Worm (Caenorhabditis elegans) whole organism, late embryonic: ENCODE measurements around the gene F54D10.8.

Experiments used
- C08G9.2 ChIP-seq: sonication (generic microtip); optimal IDR thresholded peaks from 2 replicates; lab custom pipeline; 2016; ENCODE audit warnings: mild to moderate bottlenecking, missing genetic modification characterization, moderate library complexity, missing compliant biosample characterization
- K02D7.2 ChIP-seq: sonication (generic microtip); optimal IDR thresholded peaks from 2 replicates; lab custom pipeline; 2017; ENCODE audit warnings: mild to moderate bottlenecking, missing genetic modification characterization, missing compliant biosample characterization
- K09A11.1 ChIP-seq: sonication (generic microtip); optimal IDR thresholded peaks from 2 replicates; lab custom pipeline; 2017; ENCODE audit warnings: antibody characterized with exemption, mild to moderate bottlenecking, missing genetic modification characterization, missing compliant biosample characterization; ENCODE audit not compliant: insufficient read depth
- T23F11.4 ChIP-seq: fragments of 200-800 bp; sonication (Bioruptor generic); optimal IDR thresholded peaks from 2 replicates; lab custom pipeline; 2018; ENCODE audit warnings: mild to moderate bottlenecking, missing genetic modification characterization, missing compliant biosample characterization
- Y22D7AL.16 ChIP-seq: sonication (generic microtip); optimal IDR thresholded peaks from 2 replicates; lab custom pipeline; 2016; ENCODE audit warnings: missing genetic modification characterization, missing compliant biosample characterization
- ahr-1 ChIP-seq: sonication (generic microtip); optimal IDR thresholded peaks from 2 replicates; lab custom pipeline; 2016; ENCODE audit warnings: missing genetic modification characterization, missing compliant biosample characterization
- ama-1 ChIP-seq: fragments of 150-350 bp; optimal IDR thresholded peaks from 2 replicates; lab custom pipeline; 2014
- ceh-2 ChIP-seq: sonication (generic microtip); optimal IDR thresholded peaks from 2 replicates; lab custom pipeline; 2016; ENCODE audit warnings: missing genotype, missing genetic modification characterization, missing compliant biosample characterization
- ceh-22 ChIP-seq: sonication (generic microtip); optimal IDR thresholded peaks from 2 replicates; lab custom pipeline; 2017; ENCODE audit warnings: missing biosample characterization, missing genetic modification characterization
- ceh-24 ChIP-seq: sonication (generic microtip); optimal IDR thresholded peaks from 2 replicates; lab custom pipeline; 2016; ENCODE audit warnings: mild to moderate bottlenecking, missing genetic modification characterization, missing compliant biosample characterization
- ceh-30 ChIP-seq: fragments of 150-350 bp; optimal IDR thresholded peaks from 2 replicates; lab custom pipeline; 2014; ENCODE audit warnings: missing biosample characterization, missing genetic modification characterization
- ceh-31 ChIP-seq: sonication (generic microtip); optimal IDR thresholded peaks from 2 replicates; lab custom pipeline; 2016; ENCODE audit warnings: missing genetic modification characterization, missing compliant biosample characterization
- ceh-34 ChIP-seq: sonication (generic microtip); optimal IDR thresholded peaks from 2 replicates; lab custom pipeline; 2016; ENCODE audit warnings: mild to moderate bottlenecking, missing genetic modification characterization, missing compliant biosample characterization
- ceh-48 ChIP-seq: sonication (generic microtip); optimal IDR thresholded peaks from 2 replicates; lab custom pipeline; 2016; ENCODE audit warnings: missing genetic modification characterization, inconsistent platforms, missing compliant biosample characterization
- ceh-6 ChIP-seq: fragments of 200-800 bp; sonication (Bioruptor generic); optimal IDR thresholded peaks from 2 replicates; lab custom pipeline; 2018; ENCODE audit warnings: mild to moderate bottlenecking, missing genetic modification characterization, missing compliant biosample characterization
- che-1 ChIP-seq: sonication (generic microtip); optimal IDR thresholded peaks from 2 replicates; lab custom pipeline; 2016; ENCODE audit warnings: mild to moderate bottlenecking, missing genetic modification characterization, missing compliant biosample characterization
- dmd-4 ChIP-seq: sonication (generic microtip); optimal IDR thresholded peaks from 2 replicates; lab custom pipeline; 2016; ENCODE audit warnings: borderline replicate concordance, missing genetic modification characterization, missing compliant biosample characterization
- dve-1 ChIP-seq: sonication (generic microtip); optimal IDR thresholded peaks from 2 replicates; lab custom pipeline; 2017; ENCODE audit warnings: antibody characterized with exemption, mild to moderate bottlenecking, missing genetic modification characterization, missing compliant biosample characterization
- elt-2 ChIP-seq: sonication (generic microtip); optimal IDR thresholded peaks from 2 replicates; lab custom pipeline; 2016; ENCODE audit warnings: missing genetic modification reagents, missing genetic modification characterization, missing compliant biosample characterization
- elt-4 ChIP-seq: sonication (generic microtip); optimal IDR thresholded peaks from 2 replicates; lab custom pipeline; 2016; ENCODE audit warnings: missing genetic modification characterization, missing compliant biosample characterization
- ets-4 ChIP-seq: sonication (generic microtip); optimal IDR thresholded peaks from 2 replicates; lab custom pipeline; 2016; ENCODE audit warnings: missing genetic modification characterization, missing compliant biosample characterization
- fax-1 ChIP-seq: sonication (generic microtip); optimal IDR thresholded peaks from 2 replicates; lab custom pipeline; 2016; ENCODE audit warnings: missing genotype, missing genetic modification characterization, missing compliant biosample characterization
- hlh-13 ChIP-seq: fragments of 200-800 bp; sonication (Bioruptor generic); optimal IDR thresholded peaks from 2 replicates; lab custom pipeline; 2018; ENCODE audit warnings: mild to moderate bottlenecking, missing genetic modification characterization, missing compliant biosample characterization
- hlh-15 ChIP-seq: sonication (generic microtip); optimal IDR thresholded peaks from 2 replicates; lab custom pipeline; 2016; ENCODE audit warnings: missing genetic modification characterization, missing compliant biosample characterization
- hlh-6 ChIP-seq: sonication (generic microtip); optimal IDR thresholded peaks from 2 replicates; lab custom pipeline; 2016; ENCODE audit warnings: missing genotype, missing genetic modification characterization, missing compliant biosample characterization
- hlh-8 ChIP-seq: sonication (generic microtip); optimal IDR thresholded peaks from 2 replicates; lab custom pipeline; 2016; ENCODE audit warnings: missing genotype, missing genetic modification characterization, missing compliant biosample characterization
- lim-6 ChIP-seq: sonication (generic microtip); optimal IDR thresholded peaks from 2 replicates; lab custom pipeline; 2016; ENCODE audit warnings: missing genetic modification characterization, missing compliant biosample characterization
- lin-11 ChIP-seq: fragments of 200-800 bp; sonication (Bioruptor generic); optimal IDR thresholded peaks from 2 replicates; lab custom pipeline; 2018; ENCODE audit warnings: mild to moderate bottlenecking, missing genetic modification characterization, missing compliant biosample characterization
- madf-2 ChIP-seq: sonication (generic microtip); optimal IDR thresholded peaks from 2 replicates; lab custom pipeline; 2017; ENCODE audit warnings: missing genetic modification characterization, missing compliant biosample characterization
- mec-3 ChIP-seq: sonication (generic microtip); optimal IDR thresholded peaks from 2 replicates; lab custom pipeline; 2016; ENCODE audit warnings: borderline replicate concordance, missing genetic modification characterization, missing compliant biosample characterization
- nfya-1 ChIP-seq: sonication (generic microtip); optimal IDR thresholded peaks from 2 replicates; lab custom pipeline; 2017; ENCODE audit warnings: missing genetic modification characterization, mild to moderate bottlenecking, missing compliant biosample characterization, antibody characterized with exemption, moderate library complexity
- nhr-11 ChIP-seq: fragments of 150-350 bp; optimal IDR thresholded peaks from 2 replicates; lab custom pipeline; 2014; ENCODE audit warnings: missing biosample characterization, missing genetic modification characterization
- pag-3 ChIP-seq: sonication (generic microtip); optimal IDR thresholded peaks from 2 replicates; lab custom pipeline; 2016; ENCODE audit warnings: missing compliant biosample characterization, missing genetic modification characterization, borderline replicate concordance
- pat-9 ChIP-seq: fragments of 200-800 bp; sonication (Bioruptor generic); optimal IDR thresholded peaks from 2 replicates; lab custom pipeline; 2018; ENCODE audit warnings: mild to moderate bottlenecking, missing genetic modification characterization, moderate library complexity, missing compliant biosample characterization
- pax-1 ChIP-seq: fragments of 150-350 bp; optimal IDR thresholded peaks from 2 replicates; lab custom pipeline; 2014; ENCODE audit warnings: missing biosample characterization, missing genetic modification characterization
- pha-2 ChIP-seq: sonication (generic microtip); optimal IDR thresholded peaks from 2 replicates; lab custom pipeline; 2017; ENCODE audit warnings: mild to moderate bottlenecking, missing genetic modification characterization, missing compliant biosample characterization
- pha-4 ChIP-seq: fragments of 150-350 bp; optimal IDR thresholded peaks from 2 replicates; lab custom pipeline; 2018; ENCODE audit warnings: missing biosample characterization, missing genetic modification reagents, missing genetic modification characterization
- pqm-1 ChIP-seq: sonication (generic microtip); optimal IDR thresholded peaks from 2 replicates; lab custom pipeline; 2016; ENCODE audit warnings: missing genetic modification characterization, missing compliant biosample characterization
- rnt-1 ChIP-seq: sonication (generic microtip); optimal IDR thresholded peaks from 2 replicates; lab custom pipeline; 2016; ENCODE audit warnings: missing genetic modification characterization, missing compliant biosample characterization
- tbx-2 ChIP-seq: sonication (generic microtip); optimal IDR thresholded peaks from 2 replicates; lab custom pipeline; 2016; ENCODE audit warnings: missing genetic modification characterization, missing compliant biosample characterization
- tbx-7 ChIP-seq: sonication (generic microtip); optimal IDR thresholded peaks from 2 replicates; lab custom pipeline; 2016; ENCODE audit warnings: missing genotype, missing genetic modification characterization, missing compliant biosample characterization
- unc-55 ChIP-seq: sonication (generic microtip); optimal IDR thresholded peaks from 2 replicates; lab custom pipeline; 2017; ENCODE audit warnings: missing biosample characterization, missing genetic modification reagents, missing genetic modification characterization
- ztf-16 ChIP-seq: sonication (generic microtip); optimal IDR thresholded peaks from 2 replicates; lab custom pipeline; 2017; ENCODE audit warnings: missing genetic modification characterization, missing compliant biosample characterization

The F54D10.8 gene

DNA sequence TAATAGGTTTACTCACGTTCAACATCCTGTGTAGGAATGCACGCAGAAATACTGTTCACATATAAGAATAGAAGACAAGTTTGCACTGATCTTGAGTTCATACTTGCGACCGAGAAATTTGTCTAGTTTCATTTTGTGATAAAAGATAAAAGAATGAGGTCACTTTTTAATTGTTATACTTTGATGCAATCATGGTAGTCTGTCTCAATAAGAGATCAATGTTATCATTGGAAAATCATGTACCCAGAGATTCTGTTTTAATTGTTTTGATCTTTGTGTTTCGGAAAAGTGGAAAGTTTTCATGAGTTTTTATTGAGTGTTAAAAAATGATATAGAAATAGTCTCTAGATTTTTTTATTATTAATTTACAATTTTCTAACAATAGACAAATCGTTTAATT is 4.7 kb upstream of the F54D10.8 start, which contains the start of gene F54D10.9:
Gene F54D10.9 (minus strand): TSS at position 101 of the 400 bp plus-strand sequence.
- no peak for TF ChIP-seq C08G9.2 (tag; lab: Kevin White, UChicago)
- TF ChIP-seq ceh-6: no peak
- no peak for TF ChIP-seq ceh-34 (tag; lab: Kevin White, UChicago)
- no peak for TF ChIP-seq pqm-1 (tag; lab: Kevin White, UChicago)
- TF ChIP-seq ceh-24 (tag; lab: Kevin White, UChicago): no peak
- no peak for TF ChIP-seq ceh-22
- TF ChIP-seq dmd-4 (tag; lab: Kevin White, UChicago): no peak
- TF ChIP-seq ztf-16 (tag; lab: Kevin White, UChicago): no peak
- no peak for TF ChIP-seq che-1
- TF ChIP-seq tbx-2 (tag; lab: Kevin White, UChicago): no peak
- TF ChIP-seq tbx-7 (tag; lab: Kevin White, UChicago): no peak

ce11 chrII:3829623-3830022 is 1.9 kb upstream of the F54D10.8 start:
- TF ChIP-seq Y22D7AL.16 (tag; lab: Kevin White, UChicago): no peak
- no peak for TF ChIP-seq rnt-1 (tag; lab: Kevin White, UChicago)
- no peak for TF ChIP-seq fax-1
- TF ChIP-seq elt-4: no peak
- no peak for TF ChIP-seq madf-2 (tag; lab: Kevin White, UChicago)

ce11 chrII:3823855-3824254 is 3.8 kb downstream of the F54D10.8 start, which contains the start of gene skr-15:
Gene skr-15 (plus strand): TSS chrII:3824155.
- TF ChIP-seq ceh-48 (tag; lab: Kevin White, UChicago) (no peak), che-1 (no peak), hlh-13 (GFP tag; lab: Kevin White, UChicago) (no peak), hlh-6 (tag; lab: Kevin White, UChicago) (no peak), fax-1 (no peak), T23F11.4 (GFP tag; lab: Kevin White, UChicago) (no peak), elt-2 (tag; lab: Kevin White, UChicago) (no peak), ama-1 (lab: Kevin White, UChicago) (no peak), K02D7.2 (tag; lab: Kevin White, UChicago) (no peak), mec-3 (tag; lab: Kevin White, UChicago) (no peak), pha-4 (tag; lab: Kevin White, UChicago) (no peak), ahr-1 (tag; lab: Kevin White, UChicago) (no peak), ets-4 (no peak), K09A11.1 (tag; lab: Kevin White, UChicago) (no peak), lin-11 (tag; lab: Kevin White, UChicago) (no peak), unc-55 (GFP tag; lab: Kevin White, UChicago) (no peak), lim-6 (no peak), tbx-7 (tag; lab: Kevin White, UChicago) (no peak), pax-1 (tag; lab: Kevin White, UChicago) (no peak), madf-2 (tag; lab: Kevin White, UChicago) (no peak)

DNA sequence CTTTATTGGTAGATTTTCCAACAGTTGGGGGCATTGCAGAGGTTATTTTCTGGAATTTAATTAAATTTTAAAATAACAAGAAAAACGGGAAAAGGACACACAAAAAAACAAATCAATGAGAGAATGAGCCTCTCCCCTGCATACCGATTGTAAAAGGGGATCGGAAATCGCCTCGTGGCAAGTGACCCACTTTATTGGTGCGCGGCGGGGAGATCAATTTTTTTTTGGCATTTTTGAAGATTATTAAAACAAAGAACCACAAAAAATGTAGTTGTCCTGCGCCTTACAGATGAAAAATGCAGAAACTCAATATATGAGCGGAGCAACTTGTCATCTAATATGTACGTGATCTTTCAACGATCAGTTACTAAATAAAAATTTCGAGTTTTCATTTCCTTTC is 6.5 kb downstream of the F54D10.8 start, which contains the start of gene F54D10.7:
Gene F54D10.7 (minus strand): TSS at position 49 of the 400 bp plus-strand sequence.
- TF ChIP-seq hlh-8 (tag; lab: Kevin White, UChicago) (no peak), fax-1 (no peak), ceh-24 (tag; lab: Kevin White, UChicago) (no peak), pha-2 (tag; lab: Kevin White, UChicago) (no peak), ceh-30 (tag; lab: Kevin White, UChicago) (no peak), pag-3 (tag; lab: Kevin White, UChicago) (no peak), nhr-11 (tag; lab: Kevin White, UChicago) (no peak), ceh-2 (no peak), dmd-4 (tag; lab: Kevin White, UChicago) (no peak), dve-1 (tag; lab: Kevin White, UChicago) (no peak), nfya-1 (no peak), ceh-31 (tag; lab: Kevin White, UChicago) (no peak), ztf-16 (tag; lab: Kevin White, UChicago) (no peak), pax-1 (tag; lab: Kevin White, UChicago) (no peak), K02D7.2 (tag; lab: Kevin White, UChicago) (no peak), pat-9 (tag; lab: Kevin White, UChicago) (no peak), mec-3 (tag; lab: Kevin White, UChicago) (no peak), tbx-2 (tag; lab: Kevin White, UChicago) (no peak), hlh-15 (tag; lab: Kevin White, UChicago) (no peak)
